Worm (Caenorhabditis elegans): Measurements from ENCODE around the gene eef-1A.1.
A peak's percentile ranks its signal among the peaks of the same experiment; 100 is the strongest.

Gene eef-1A.1

ce11 chrIII:6931896-6932295, 39.6 kb downstream of the eef-1A.1 start, which contains the start of gene byn-1 (continued):
- TF ChIP-seq ets-4 (GFP tag; optimal IDR thresholded peaks at IDR 0.05) (no peak), nhr-120 (GFP tag; IDR thresholded peaks at IDR 0.05) (no peak), snpc-3.4 (tag; optimal IDR thresholded peaks at IDR 0.05) (peak; percentile 32), sea-2 (GFP tag; IDR thresholded peaks at IDR 0.05) (no peak), dpff-1 (tag; optimal IDR thresholded peaks at IDR 0.05) (peak; percentile 25), snpc-1.3 (tag; optimal IDR thresholded peaks at IDR 0.05; ENCODE audit: insufficient read depth) (peak; percentile 12), ceh-100 (GFP tag; IDR thresholded peaks at IDR 0.05) (no peak), F39B2.1 (GFP tag; IDR thresholded peaks at IDR 0.05) (no peak), tlf-1 (GFP tag; optimal IDR thresholded peaks at IDR 0.05) (peak; percentile 35), lin-40 (tag; optimal IDR thresholded peaks at IDR 0.05) (no peak), nfyb-1 (GFP tag; IDR thresholded peaks at IDR 0.05) (no peak), hlh-26 (GFP tag; conservative IDR thresholded peaks at IDR 0.05) (no peak), nhr-27 (tag; optimal IDR thresholded peaks at IDR 0.05) (no peak), F52B5.7 (tag; optimal IDR thresholded peaks at IDR 0.05) (no peak), die-1 (tag; optimal IDR thresholded peaks at IDR 0.05) (no peak), Y53G8AR.9 (GFP tag; conservative IDR thresholded peaks at IDR 0.05) (0 out of 2 replicates have a peak, but pooled peaks have one; percentile 50), mes-4 (tag; optimal IDR thresholded peaks at IDR 0.05) (no peak), dpl-1 (GFP tag; optimal IDR thresholded peaks at IDR 0.05) (no peak), let-526 (GFP tag; IDR thresholded peaks at IDR 0.05) (no peak), ekl-4 (GFP tag; IDR thresholded peaks at IDR 0.05) (no peak; the same call in 1 of the 2 replicates), rec-8 (tag; optimal IDR thresholded peaks at IDR 0.05) (no peak), nhr-80 (tag; optimal IDR thresholded peaks at IDR 0.05) (no peak), lin-26 (GFP tag; IDR thresholded peaks at IDR 0.05) (no peak), bed-2 (GFP tag; IDR thresholded peaks at IDR 0.05) (no peak), let-607 (tag; optimal IDR thresholded peaks at IDR 0.05) (no peak), ztf-26 (tag; optimal IDR thresholded peaks at IDR 0.05) (no peak), tbp1 (GFP tag; optimal IDR thresholded peaks at IDR 0.05) (no peak), hmg-1.2 (GFP tag; IDR thresholded peaks at IDR 0.05) (no peak; the same call in 1 of the 2 replicates), cebp-1 (GFP tag; IDR thresholded peaks at IDR 0.05) (no peak), cebp-1 (tag; optimal IDR thresholded peaks at IDR 0.05) (peak; percentile 22), lag-1 (GFP tag; IDR thresholded peaks at IDR 0.05) (no peak), lsy-27 (tag; optimal IDR thresholded peaks at IDR 0.05; ENCODE audit: borderline replicate concordance, insufficient read depth) (no peak), zfh-2 (GFP tag; conservative IDR thresholded peaks at IDR 0.05) (no peak), xnd-1 (tag; optimal IDR thresholded peaks at IDR 0.05) (no peak), unc-130 (GFP tag; optimal IDR thresholded peaks at IDR 0.05) (no peak), T07F8.4 (tag; optimal IDR thresholded peaks at IDR 0.05) (no peak), cebp-2 (GFP tag; IDR thresholded peaks at IDR 0.05) (no peak), athp-1 (tag; optimal IDR thresholded peaks at IDR 0.05) (peak; percentile 32), D2030.7 (GFP tag; IDR thresholded peaks at IDR 0.05) (no peak), Y56A3A.18 (GFP tag; IDR thresholded peaks at IDR 0.05) (peak; percentile 35; the same call in 1 of the 2 replicates), rcor-1 (GFP tag; IDR thresholded peaks at IDR 0.05) (no peak), F57C9.4 (tag; optimal IDR thresholded peaks at IDR 0.05) (no peak), Y53F4B.3 (GFP tag; IDR thresholded peaks at IDR 0.05) (no peak), aptf-2 (GFP tag; conservative IDR thresholded peaks at IDR 0.05) (no peak), C17E4.6 (GFP tag; IDR thresholded peaks at IDR 0.05) (no peak), F10E7.11 (tag; optimal IDR thresholded peaks at IDR 0.05) (no peak), madf-10 (tag; optimal IDR thresholded peaks at IDR 0.05) (no peak), pha-4 (tag; optimal IDR thresholded peaks at IDR 0.05) (no peak), lir-1 (GFP tag; conservative IDR thresholded peaks at IDR 0.05) (no peak)

Measured in whole organism, young adult.